Fruit fly (Drosophila melanogaster) whole organism, adult: Measurements from ENCODE around the gene CG4650.

ENCODE experiments used
- CG12768 ChIP-seq: fragments of 200-800 bp; sonication (Bioruptor generic); optimal IDR thresholded peaks from 2 replicates; lab custom pipeline; 2017; ENCODE audit warnings: missing biosample characterization, missing genetic modification characterization, mild to moderate bottlenecking, moderate library complexity, missing genetic modification reagents
- CG33017 ChIP-seq: fragments of 200-800 bp; sonication (Bioruptor generic); optimal IDR thresholded peaks from 2 replicates; lab custom pipeline; 2018; ENCODE audit warnings: missing biosample characterization, mild to moderate bottlenecking, missing genetic modification characterization, moderate library complexity
- CG7101 ChIP-seq: fragments of 200-800 bp; sonication (Bioruptor generic); optimal IDR thresholded peaks from 2 replicates; lab custom pipeline; 2018; ENCODE audit warnings: missing biosample characterization, mild to moderate bottlenecking, missing genetic modification characterization, moderate library complexity
- Clk ChIP-seq: fragments of 200-800 bp; sonication (Bioruptor generic); optimal IDR thresholded peaks from 2 replicates; lab custom pipeline; 2017; ENCODE audit warnings: missing biosample characterization, missing genetic modification characterization
- Crg-1 ChIP-seq: fragments of 200-800 bp; sonication (Bioruptor generic); optimal IDR thresholded peaks from 2 replicates; lab custom pipeline; 2016; ENCODE audit warnings: missing biosample characterization, missing genetic modification characterization
- Hr96 ChIP-seq: fragments of 200-800 bp; sonication (Bioruptor generic); optimal IDR thresholded peaks from 2 replicates; lab custom pipeline; 2016; ENCODE audit warnings: missing biosample characterization, missing genetic modification characterization
- bab1 ChIP-seq: fragments of 200-800 bp; sonication (Bioruptor generic); optimal IDR thresholded peaks from 3 replicates; lab custom pipeline; 2019; ENCODE audit warnings: missing biosample characterization, mild to moderate bottlenecking, missing genetic modification characterization, moderate library complexity
- kay ChIP-seq: fragments of 200-800 bp; sonication (Bioruptor generic); peaks from one replicate; lab custom pipeline; 2016; ENCODE audit warnings: missing biosample characterization, missing genetic modification characterization, borderline replicate concordance
- ovo ChIP-seq: fragments of 200-800 bp; sonication (Bioruptor generic); optimal IDR thresholded peaks from 2 replicates; lab custom pipeline; 2016; ENCODE audit warnings: missing biosample characterization, missing genetic modification characterization
- pad ChIP-seq: fragments of 200-800 bp; sonication (Bioruptor generic); optimal IDR thresholded peaks from 3 replicates; lab custom pipeline; 2017; ENCODE audit warnings: missing biosample characterization, missing genetic modification characterization, mild to moderate bottlenecking, moderate library complexity, missing genetic modification reagents
- tj ChIP-seq: fragments of 200-800 bp; sonication (Bioruptor generic); optimal IDR thresholded peaks from 3 replicates; lab custom pipeline; 2017; ENCODE audit warnings: missing biosample characterization, mild to moderate bottlenecking, missing genetic modification characterization, moderate library complexity
- toe ChIP-seq: fragments of 200-800 bp; sonication (Bioruptor generic); optimal IDR thresholded peaks from 2 replicates; lab custom pipeline; 2016; ENCODE audit warnings: missing biosample characterization, missing genetic modification characterization

- TF ChIP-seq CG33017 (tag; lab: Kevin White, UChicago) (no peak), tj (GFP tag; lab: Kevin White, UChicago) (no peak), toe (no peak), Crg-1 (GFP tag; lab: Kevin White, UChicago) (no peak), pad (GFP tag; lab: Kevin White, UChicago) (no peak), bab1 (GFP tag; lab: Kevin White, UChicago) (no peak), Hr96 (GFP tag; lab: Kevin White, UChicago) (no peak), CG12768 (no peak), ovo (no peak), Clk (GFP tag; lab: Kevin White, UChicago) (no peak), CG7101 (tag; lab: Kevin White, UChicago) (no peak), kay (GFP tag; lab: Kevin White, UChicago) (no peak)
Measured at dm6 chr2L:14744121-14744520, 30.7 kb downstream of the CG4650 start, which contains the start of gene CG42681.
